Fruit fly (Drosophila melanogaster): ENCODE results near the gene Spg7.
A peak's percentile ranks its signal among the peaks of the same experiment; 100 is the strongest.

Gene Spg7

dm6 chrX:2698064-2698894 is at the start of gene Spg7, which contains the start of gene Lint-O:
Gene Spg7 (minus strand): TSS chrX:2698211.
Gene Lint-O (plus strand): TSS chrX:2698701.
- TF ChIP-seq stwl (tag; optimal IDR thresholded peaks at IDR 0.05): peak; percentile 19
- 0 out of 4 replicates have a peak, but pooled peaks have one; percentile 63 for TF ChIP-seq chinmo (GFP tag; IDR thresholded peaks at IDR 0.05; ENCODE audit: partially characterized antibody)
- peak; percentile 73 for TF ChIP-seq vnd (GFP tag; IDR thresholded peaks at IDR 0.05; ENCODE audit: partially characterized antibody)
- peak; percentile 79 for TF ChIP-seq Dref (GFP tag; IDR thresholded peaks at IDR 0.05)
- peak; percentile 74 for TF ChIP-seq CG7963 (GFP tag; IDR thresholded peaks at IDR 0.05; ENCODE audit: partially characterized antibody)
- TF ChIP-seq Bgb (GFP tag; IDR thresholded peaks at IDR 0.05; ENCODE audit: partially characterized antibody): peak; percentile 75
- TF ChIP-seq zen2 (GFP tag; IDR thresholded peaks at IDR 0.05; ENCODE audit: partially characterized antibody): peak; percentile 59
- peak; percentile 66; the same call in 2 of the 3 replicates for TF ChIP-seq hb (GFP tag; IDR thresholded peaks at IDR 0.05; ENCODE audit: partially characterized antibody)
- TF ChIP-seq pzg (GFP tag; optimal IDR thresholded peaks at IDR 0.05): peak; percentile 21
- no peak for TF ChIP-seq CG9876 (GFP tag; optimal IDR thresholded peaks at IDR 0.05)
- peak; percentile 36; the same call in 2 of the 3 replicates for TF ChIP-seq CG14860 (GFP tag; IDR thresholded peaks at IDR 0.05; ENCODE audit: partially characterized antibody)
- peak; percentile 65; the same call in 2 of the 3 replicates for TF ChIP-seq knrl (GFP tag; IDR thresholded peaks at IDR 0.05; ENCODE audit: partially characterized antibody)
- TF ChIP-seq CG9437 (GFP tag; optimal IDR thresholded peaks at IDR 0.05): peak; percentile 63
- peak; percentile 84 for TF ChIP-seq Opbp (GFP tag; IDR thresholded peaks at IDR 0.05; ENCODE audit: partially characterized antibody)
- peak; percentile 69 for TF ChIP-seq E2f2 (GFP tag; IDR thresholded peaks at IDR 0.05)
- TF ChIP-seq nerfin-2 (GFP tag; IDR thresholded peaks at IDR 0.05; ENCODE audit: partially characterized antibody): peak; percentile 69
- no peak for TF ChIP-seq da (GFP tag; optimal IDR thresholded peaks at IDR 0.05)
- TF ChIP-seq CG13894 (tag; optimal IDR thresholded peaks at IDR 0.05): no peak
- peak; percentile 57; the same call in 1 of the 2 replicates for TF ChIP-seq MBD-R2 (GFP tag; IDR thresholded peaks at IDR 0.05)
- peak; percentile 76 for TF ChIP-seq bbx (GFP tag; IDR thresholded peaks at IDR 0.05; ENCODE audit: partially characterized antibody)
- TF ChIP-seq ash1 (GFP tag; optimal IDR thresholded peaks at IDR 0.05): no peak
- TF ChIP-seq Sin3A (optimal IDR thresholded peaks at IDR 0.05): peak; percentile 5
- no peak for TF ChIP-seq Tbp (GFP tag; optimal IDR thresholded peaks at IDR 0.05)
- TF ChIP-seq CG15514 (GFP tag; optimal IDR thresholded peaks at IDR 0.05): peak; percentile 45
- TF ChIP-seq BEAF-32 (GFP tag; optimal IDR thresholded peaks at IDR 0.05): peak; percentile 78
- TF ChIP-seq unc-4 (GFP tag; IDR thresholded peaks at IDR 0.05; ENCODE audit: partially characterized antibody): peak; percentile 65
- TF ChIP-seq Sry-δ (GFP tag; optimal IDR thresholded peaks at IDR 0.05): peak; percentile 62
- no peak for TF ChIP-seq Atf-2 (GFP tag; optimal IDR thresholded peaks at IDR 0.05)
- peak; percentile 74 for TF ChIP-seq CG16813 (GFP tag; IDR thresholded peaks at IDR 0.05; ENCODE audit: partially characterized antibody)
- peak; percentile 73 for TF ChIP-seq ato (GFP tag; IDR thresholded peaks at IDR 0.05; ENCODE audit: partially characterized antibody)
- peak; percentile 54; the same call in 1 of the 2 replicates for TF ChIP-seq sna (GFP tag; IDR thresholded peaks at IDR 0.05; ENCODE audit: partially characterized antibody)
- peak; percentile 82 for TF ChIP-seq CG6791 (GFP tag; IDR thresholded peaks at IDR 0.05; ENCODE audit: partially characterized antibody)
- TF ChIP-seq tna (GFP tag; IDR thresholded peaks at IDR 0.05; ENCODE audit: partially characterized antibody): peak; percentile 70
- TF ChIP-seq Dll (GFP tag; IDR thresholded peaks at IDR 0.05; ENCODE audit: partially characterized antibody): peak; percentile 74; the same call in 3 of the 4 replicates
- no peak for TF ChIP-seq CG4854 (GFP tag; optimal IDR thresholded peaks at IDR 0.05)
- no peak for TF ChIP-seq pnt (GFP tag; optimal IDR thresholded peaks at IDR 0.05)
- no peak for TF ChIP-seq btn (GFP tag; optimal IDR thresholded peaks at IDR 0.05)
- peak; percentile 70; the same call in 2 of the 3 replicates for TF ChIP-seq HLH4C (GFP tag; IDR thresholded peaks at IDR 0.05; ENCODE audit: partially characterized antibody)
- TF ChIP-seq mld (GFP tag; IDR thresholded peaks at IDR 0.05; ENCODE audit: partially characterized antibody): 0 out of 3 replicates have a peak, but pooled peaks have one; percentile 34
- TF ChIP-seq CG8290 (GFP tag; optimal IDR thresholded peaks at IDR 0.05): no peak
- TF ChIP-seq CG8290 (tag; optimal IDR thresholded peaks at IDR 0.05): no peak
- peak; percentile 83 for TF ChIP-seq CG34224 (GFP tag; IDR thresholded peaks at IDR 0.05; ENCODE audit: partially characterized antibody)
- peak; percentile 32 for TF ChIP-seq CG14710 (tag; optimal IDR thresholded peaks at IDR 0.05)
- TF ChIP-seq amos (GFP tag; IDR thresholded peaks at IDR 0.05; ENCODE audit: partially characterized antibody): peak; percentile 76
- peak; percentile 76 for TF ChIP-seq Scr (GFP tag; IDR thresholded peaks at IDR 0.05; ENCODE audit: partially characterized antibody)

Measured in whole organism, embryonic.